Worm (Caenorhabditis elegans) whole organism, late embryonic: ENCODE results near the gene vha-9.

Source experiments
- C38D4.7 ChIP-seq: fragments of 200-800 bp; sonication (Bioruptor generic); optimal IDR thresholded peaks from 2 replicates; lab custom pipeline; 2018; ENCODE audit warnings: mild to moderate bottlenecking, missing genetic modification characterization, moderate library complexity, missing compliant biosample characterization
- ama-1 ChIP-seq: fragments of 150-350 bp; optimal IDR thresholded peaks from 2 replicates; lab custom pipeline; 2014
- ceh-18 ChIP-seq: sonication (generic microtip); optimal IDR thresholded peaks from 2 replicates; lab custom pipeline; 2016; ENCODE audit warnings: missing genetic modification characterization, missing compliant biosample characterization
- che-1 ChIP-seq: sonication (generic microtip); optimal IDR thresholded peaks from 2 replicates; lab custom pipeline; 2016; ENCODE audit warnings: mild to moderate bottlenecking, missing genetic modification characterization, missing compliant biosample characterization
- elt-2 ChIP-seq: sonication (generic microtip); optimal IDR thresholded peaks from 2 replicates; lab custom pipeline; 2016; ENCODE audit warnings: missing genetic modification reagents, missing genetic modification characterization, missing compliant biosample characterization
- ets-4 ChIP-seq: sonication (generic microtip); optimal IDR thresholded peaks from 2 replicates; lab custom pipeline; 2016; ENCODE audit warnings: missing genetic modification characterization, missing compliant biosample characterization
- fkh-10 ChIP-seq: fragments of 150-350 bp; optimal IDR thresholded peaks from 2 replicates; lab custom pipeline; 2014; ENCODE audit warnings: missing biosample characterization, missing genetic modification reagents, missing genetic modification characterization
- nfya-1 ChIP-seq: sonication (generic microtip); optimal IDR thresholded peaks from 2 replicates; lab custom pipeline; 2017; ENCODE audit warnings: missing genetic modification characterization, mild to moderate bottlenecking, missing compliant biosample characterization, antibody characterized with exemption, moderate library complexity
- nhr-11 ChIP-seq: fragments of 150-350 bp; optimal IDR thresholded peaks from 2 replicates; lab custom pipeline; 2014; ENCODE audit warnings: missing biosample characterization, missing genetic modification characterization
- nhr-232 ChIP-seq: sonication (generic microtip); optimal IDR thresholded peaks from 2 replicates; lab custom pipeline; 2016; ENCODE audit warnings: missing genetic modification characterization, missing compliant biosample characterization
- pros-1 ChIP-seq: fragments of 150-350 bp; optimal IDR thresholded peaks from 2 replicates; lab custom pipeline; 2014; ENCODE audit warnings: missing biosample characterization, missing genetic modification reagents, missing genetic modification characterization
- ref-2 ChIP-seq: sonication (generic microtip); optimal IDR thresholded peaks from 2 replicates; lab custom pipeline; 2016; ENCODE audit warnings: missing genetic modification characterization, missing compliant biosample characterization
- tbx-2 ChIP-seq: sonication (generic microtip); optimal IDR thresholded peaks from 2 replicates; lab custom pipeline; 2016; ENCODE audit warnings: missing genetic modification characterization, missing compliant biosample characterization
- unc-86 ChIP-seq: sonication (generic microtip); optimal IDR thresholded peaks from 2 replicates; lab custom pipeline; 2016; ENCODE audit warnings: missing genetic modification characterization, missing compliant biosample characterization

DNA sequence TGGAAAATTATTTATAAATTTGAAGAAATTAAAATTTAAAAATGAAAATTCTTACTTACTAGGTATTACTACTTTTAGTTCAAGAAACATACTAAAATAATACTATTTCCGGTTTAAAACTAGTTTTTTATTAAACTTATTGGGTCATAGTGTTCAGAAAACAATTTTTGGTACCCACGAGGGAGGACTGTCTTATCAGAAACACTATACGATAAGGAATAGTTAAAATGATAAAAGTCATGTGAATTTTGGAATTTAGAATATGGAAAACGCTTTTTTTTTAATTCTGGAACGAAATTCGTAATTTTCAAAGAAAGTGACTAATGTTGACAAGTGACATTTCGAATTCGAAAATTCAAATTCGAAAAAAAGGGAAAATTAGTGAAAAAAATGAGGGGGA lies 21.8 kb downstream of the vha-9 start:
- TF ChIP-seq fkh-10 (no peak), ama-1 (no peak), elt-2 (tag; lab: Kevin White, UChicago) (no peak), che-1 (tag; lab: Kevin White, UChicago) (no peak), unc-86 (tag; lab: Kevin White, UChicago) (no peak), nfya-1 (tag; lab: Kevin White, UChicago) (no peak), tbx-2 (tag; lab: Kevin White, UChicago) (no peak), ceh-18 (tag; lab: Kevin White, UChicago) (no peak), ets-4 (tag; lab: Kevin White, UChicago) (no peak), nhr-232 (no peak), pros-1 (tag; lab: Kevin White, UChicago) (no peak), ref-2 (no peak), C38D4.7 (GFP tag; lab: Kevin White, UChicago) (no peak), nhr-11 (no peak)
